Worm (Caenorhabditis elegans): ENCODE measurements around the gene Y62H9A.1.

Gene Y62H9A.1

DNA sequence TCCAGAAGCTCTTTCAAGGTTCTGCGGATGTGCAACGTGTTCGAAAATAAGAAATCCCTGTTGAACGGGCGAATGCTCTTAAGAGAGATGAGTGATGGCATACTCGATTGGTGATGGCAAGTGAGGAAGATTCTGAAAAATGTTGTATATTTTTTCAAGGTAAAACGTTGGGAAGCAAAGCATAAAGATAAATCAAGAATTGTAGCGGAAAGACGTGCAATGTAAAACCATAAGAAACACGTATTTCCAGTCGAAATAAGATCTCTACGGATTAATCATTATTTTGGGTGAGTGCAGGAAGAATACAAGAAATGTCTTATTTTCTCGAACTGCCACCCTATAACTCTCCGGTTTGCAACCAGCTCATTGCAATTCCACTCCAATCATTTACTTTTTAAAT lies 6.1 kb upstream of the Y62H9A.1 start, which contains the start of gene dot-1.2:
Gene dot-1.2 (minus strand): TSS at position 101 of the 400 bp plus-strand sequence.
- TF ChIP-seq skn-1 (tag; optimal IDR thresholded peaks at IDR 0.05) (no peak), eor-1 (tag; optimal IDR thresholded peaks at IDR 0.05) (no peak), elt-1 (tag; optimal IDR thresholded peaks at IDR 0.05) (no peak), nhr-77 (tag; optimal IDR thresholded peaks at IDR 0.05) (no peak), nhr-23 (tag; optimal IDR thresholded peaks at IDR 0.05) (no peak), elt-2 (tag; optimal IDR thresholded peaks at IDR 0.05) (no peak), pqm-1 (tag; optimal IDR thresholded peaks at IDR 0.05) (no peak), zag-1 (tag; optimal IDR thresholded peaks at IDR 0.05) (no peak), lin-39 (tag; optimal IDR thresholded peaks at IDR 0.05) (no peak), ceh-16 (tag; optimal IDR thresholded peaks at IDR 0.05) (no peak), nhr-25 (tag; optimal IDR thresholded peaks at IDR 0.05) (no peak), nhr-43 (tag; optimal IDR thresholded peaks at IDR 0.05; ENCODE audit: poor library complexity, severe bottlenecking) (no peak), nhr-11 (tag; optimal IDR thresholded peaks at IDR 0.05) (no peak), unc-62 (GFP tag; optimal IDR thresholded peaks at IDR 0.05) (no peak), nhr-28 (tag; optimal IDR thresholded peaks at IDR 0.05) (no peak), ZK546.5 (tag; optimal IDR thresholded peaks at IDR 0.05) (no peak), ztf-4 (tag; optimal IDR thresholded peaks at IDR 0.05) (no peak), nhr-12 (tag; optimal IDR thresholded peaks at IDR 0.05) (no peak)

- no peak for TF ChIP-seq ceh-28 (tag; optimal IDR thresholded peaks at IDR 0.05)
- TF ChIP-seq nhr-76 (tag; optimal IDR thresholded peaks at IDR 0.05), result no peak
- TF ChIP-seq egl-27 (tag; optimal IDR thresholded peaks at IDR 0.05), result no peak
- TF ChIP-seq nhr-237 (tag; optimal IDR thresholded peaks at IDR 0.05), result no peak
These were observed 4.9 kb upstream of the Y62H9A.1 start for ce11 chrX:11870393-11870792.

ce11 chrX:11872210-11872609 lies 3.1 kb upstream of the Y62H9A.1 start:
- TF ChIP-seq egl-5 (tag; optimal IDR thresholded peaks at IDR 0.05) (no peak), pha-4 (tag; optimal IDR thresholded peaks at IDR 0.05) (no peak), fkh-10 (GFP tag; optimal IDR thresholded peaks at IDR 0.05) (no peak), unc-62 (GFP tag; optimal IDR thresholded peaks at IDR 0.05) (no peak), fos-1 (tag; optimal IDR thresholded peaks at IDR 0.05) (no peak), egl-27 (tag; optimal IDR thresholded peaks at IDR 0.05) (no peak)

- TF ChIP-seq egl-5 (tag; optimal IDR thresholded peaks at IDR 0.05), result no peak
These were observed 2.8 kb downstream of the Y62H9A.1 start, which contains the start of gene Y62H9A.2 for ce11 chrX:11878109-11878508. Gene Y62H9A.2 (minus strand): TSS chrX:11878209.

- TF ChIP-seq pha-4 (tag; optimal IDR thresholded peaks at IDR 0.05) (no peak), nhr-43 (tag; optimal IDR thresholded peaks at IDR 0.05; ENCODE audit: poor library complexity, severe bottlenecking) (no peak), snpc-4 (tag; optimal IDR thresholded peaks at IDR 0.05) (no peak), lin-39 (tag; optimal IDR thresholded peaks at IDR 0.05) (no peak), skn-1 (tag; optimal IDR thresholded peaks at IDR 0.05) (no peak), sea-2 (GFP tag; optimal IDR thresholded peaks at IDR 0.05) (no peak), unc-39 (tag; optimal IDR thresholded peaks at IDR 0.05) (no peak), mml-1 (tag; optimal IDR thresholded peaks at IDR 0.05) (no peak), nhr-25 (tag; optimal IDR thresholded peaks at IDR 0.05) (no peak), ama-1 (optimal IDR thresholded peaks at IDR 0.05) (no peak), ceh-16 (tag; optimal IDR thresholded peaks at IDR 0.05) (no peak)
These were observed 4.5 kb downstream of the Y62H9A.1 start, which contains the start of the genes Y62H9A.3 and Y62H9A.4 for ce11 chrX:11879871-11880270. Gene Y62H9A.3 (minus strand): TSS chrX:11879971. Gene Y62H9A.4 (plus strand): TSS chrX:11880126.

DNA sequence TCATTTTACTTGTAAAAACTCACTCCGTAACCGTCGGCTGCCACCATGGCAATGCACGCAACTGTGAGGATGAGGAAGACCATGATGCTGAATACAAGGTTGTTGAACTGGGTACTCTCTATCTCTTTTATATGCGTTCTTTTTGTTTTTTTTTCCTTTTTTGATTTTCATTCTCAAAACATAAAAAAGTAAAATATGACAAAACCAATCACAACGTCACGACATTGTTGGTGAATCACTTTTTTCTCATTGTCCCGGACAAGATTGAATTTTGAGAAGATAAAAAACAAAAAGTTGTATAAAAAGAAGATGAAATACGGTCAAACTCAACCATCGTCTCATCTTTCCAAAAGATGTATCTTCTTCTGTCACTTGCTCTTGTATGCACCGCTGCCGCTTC lies 7.5 kb downstream of the Y62H9A.1 start, which contains the start of the genes Y62H9A.5 and ule-5:
Gene Y62H9A.5 (minus strand): TSS at position 101 of the 400 bp plus-strand sequence.
Gene ule-5 (plus strand): TSS at position 328 of the 400 bp plus-strand sequence.
- no peak for TF ChIP-seq mdl-1 (tag; optimal IDR thresholded peaks at IDR 0.05)
- TF ChIP-seq lin-39 (tag; optimal IDR thresholded peaks at IDR 0.05), result no peak
- TF ChIP-seq elt-2 (tag; optimal IDR thresholded peaks at IDR 0.05), result no peak
- TF ChIP-seq nhr-237 (tag; optimal IDR thresholded peaks at IDR 0.05), result no peak
- no peak for TF ChIP-seq zag-1 (tag; optimal IDR thresholded peaks at IDR 0.05)
- no peak for TF ChIP-seq lsy-12 (tag; optimal IDR thresholded peaks at IDR 0.05)
- TF ChIP-seq snpc-4 (tag; optimal IDR thresholded peaks at IDR 0.05), result no peak
- no peak for TF ChIP-seq hmg-11 (tag; optimal IDR thresholded peaks at IDR 0.05)
- no peak for TF ChIP-seq tbx-2 (tag; optimal IDR thresholded peaks at IDR 0.05)
- no peak for TF ChIP-seq nhr-28 (tag; optimal IDR thresholded peaks at IDR 0.05)
- TF ChIP-seq fkh-2 (tag; optimal IDR thresholded peaks at IDR 0.05), result no peak
- TF ChIP-seq fkh-10 (GFP tag; optimal IDR thresholded peaks at IDR 0.05), result no peak
- no peak for TF ChIP-seq ztf-4 (tag; optimal IDR thresholded peaks at IDR 0.05)
- TF ChIP-seq ceh-28 (tag; optimal IDR thresholded peaks at IDR 0.05), result no peak
- TF ChIP-seq skn-1 (tag; optimal IDR thresholded peaks at IDR 0.05), result no peak
- no peak for TF ChIP-seq egl-5 (tag; optimal IDR thresholded peaks at IDR 0.05)
- TF ChIP-seq eor-1 (tag; optimal IDR thresholded peaks at IDR 0.05), result no peak
- no peak for TF ChIP-seq pqm-1 (tag; optimal IDR thresholded peaks at IDR 0.05)
- TF ChIP-seq fos-1 (tag; optimal IDR thresholded peaks at IDR 0.05), result no peak
- TF ChIP-seq unc-39 (tag; optimal IDR thresholded peaks at IDR 0.05), result no peak
